Worm (Caenorhabditis elegans) whole organism, young adult: ENCODE data around the gene F29A7.3.

ENCODE experiments used
- ceh-27 ChIP-seq: fragments of 200-800 bp; sonication (Bioruptor generic); optimal IDR thresholded peaks from 2 replicates; lab custom pipeline; 2018; ENCODE audit warnings: mild to moderate bottlenecking, missing genetic modification characterization, moderate library complexity, missing compliant biosample characterization
- ceh-91 ChIP-seq: fragments of 200-800 bp; sonication (Bioruptor generic); IDR thresholded peaks from 2 replicates; pipeline ENCODE4 v1.3.6; 2022; ENCODE audit warnings: missing genetic modification reagents, missing genetic modification characterization, missing compliant biosample characterization
- dpff-1 ChIP-seq: sonication (generic microtip); optimal IDR thresholded peaks from 2 replicates; lab custom pipeline; 2017; ENCODE audit warnings: mild to moderate bottlenecking, missing genetic modification characterization, missing compliant biosample characterization

ce11 chrII:2752999-2753398 lies at the start of gene F29A7.3:
- TF ChIP-seq ceh-91 (GFP tag; lab: Robert Waterston, UW) (no peak), dpff-1 (tag; lab: Kevin White, UChicago) (no peak), ceh-27 (GFP tag; lab: Kevin White, UChicago) (no peak)
